Worm (Caenorhabditis elegans) whole organism, L4 larva: ENCODE data around the gene F28C1.1.

Experiments
- F44E2.7 ChIP-seq: fragments of 200-800 bp; sonication (Bioruptor generic); IDR thresholded peaks from 2 replicates; pipeline ENCODE4 v2.1.2; 2022; ENCODE audit warnings: missing genetic modification characterization, missing compliant biosample characterization
- F49E8.2 ChIP-seq: sonication (generic microtip); optimal IDR thresholded peaks from 2 replicates; lab custom pipeline; 2016; ENCODE audit warnings: missing compliant biosample characterization, mild to moderate bottlenecking, missing genetic modification characterization, borderline replicate concordance
- R02D3.7 ChIP-seq: fragments of 150-350 bp; sonication (generic microtip); optimal IDR thresholded peaks from 3 replicates; lab custom pipeline; 2014; ENCODE audit warnings: missing biosample characterization, missing genetic modification characterization
- Y105C5A.15 ChIP-seq: fragments of 200-800 bp; sonication (Bioruptor generic); IDR thresholded peaks from 2 replicates; pipeline ENCODE4 v1.3.6; 2022; ENCODE audit warnings: missing genetic modification characterization, missing compliant biosample characterization
- Y48G9A.11 ChIP-seq: fragments of 200-800 bp; sonication (Bioruptor generic); IDR thresholded peaks from 2 replicates; pipeline ENCODE4 v1.3.6; 2022; ENCODE audit warnings: missing genetic modification reagents, missing genetic modification characterization, missing compliant biosample characterization
- aha-1 ChIP-seq: fragments of 150-350 bp; peaks from one replicate; lab custom pipeline; 2014; ENCODE audit warnings: missing biosample characterization, missing genetic modification characterization
- aly-2 ChIP-seq: sonication (generic microtip); optimal IDR thresholded peaks from 2 replicates; lab custom pipeline; 2018; ENCODE audit warnings: missing biosample characterization, missing genetic modification characterization
- arid-1 ChIP-seq: fragments of 200-800 bp; sonication (Bioruptor generic); conservative IDR thresholded peaks from 2 replicates; pipeline ENCODE4 v1.3.6; 2022; ENCODE audit warnings: missing genetic modification reagents, missing genetic modification characterization, missing compliant biosample characterization
- attf-4 ChIP-seq: sonication (generic microtip); optimal IDR thresholded peaks from 3 replicates; lab custom pipeline; 2017; ENCODE audit warnings: missing biosample characterization, missing genetic modification characterization
- ceh-20 ChIP-seq: fragments of 200-800 bp; sonication (Bioruptor generic); IDR thresholded peaks from 2 replicates; pipeline ENCODE4 v1.3.6; 2022; ENCODE audit warnings: missing genetic modification reagents, missing genetic modification characterization, missing compliant biosample characterization
- ceh-28 ChIP-seq: fragments of 150-350 bp; optimal IDR thresholded peaks from 2 replicates; lab custom pipeline; 2014; ENCODE audit warnings: missing biosample characterization, missing genetic modification reagents, missing genetic modification characterization
- ceh-32 ChIP-seq: sonication (generic microtip); optimal IDR thresholded peaks from 2 replicates; lab custom pipeline; 2016; ENCODE audit warnings: mild to moderate bottlenecking, missing genetic modification characterization, missing compliant biosample characterization; ENCODE audit not compliant: poor library complexity
- ceh-44 ChIP-seq: fragments of 200-800 bp; sonication (Bioruptor generic); IDR thresholded peaks from 2 replicates; pipeline ENCODE4 v1.3.6; 2022; ENCODE audit warnings: missing genetic modification reagents, missing genetic modification characterization, missing compliant biosample characterization
- cey-2 ChIP-seq: sonication (generic microtip); optimal IDR thresholded peaks from 3 replicates; lab custom pipeline; 2017; ENCODE audit warnings: missing genetic modification characterization, mild to moderate bottlenecking, missing compliant biosample characterization, antibody characterized with exemption, borderline replicate concordance; ENCODE audit not compliant: insufficient read depth
- daf-12 ChIP-seq: fragments of 150-350 bp; optimal IDR thresholded peaks from 2 replicates; lab custom pipeline; 2014; ENCODE audit warnings: missing biosample characterization, missing genetic modification reagents, missing genetic modification characterization
- daf-16 ChIP-seq, 3 experiments: sonication (generic microtip); optimal IDR thresholded peaks; 2 replicates each; lab custom pipeline; 2016 to 2017; ENCODE audit warnings: missing genetic modification characterization in 3 of 3, missing genetic modification reagents in 3 of 3, mild to moderate bottlenecking in 2 of 3, missing compliant biosample characterization in 2 of 3, missing biosample characterization in 1 of 3, moderate library complexity in 1 of 3
- daf-19 ChIP-seq: fragments of 200-800 bp; sonication (Bioruptor generic); conservative IDR thresholded peaks from 2 replicates; pipeline ENCODE4 v1.3.6; 2022; ENCODE audit warnings: missing genetic modification characterization, missing compliant biosample characterization
- dmd-9 ChIP-seq: fragments of 200-800 bp; sonication (Bioruptor generic); IDR thresholded peaks from 2 replicates; pipeline ENCODE4 v1.3.6; 2022; ENCODE audit warnings: missing genetic modification reagents, missing genetic modification characterization, missing compliant biosample characterization
- dpl-1 ChIP-seq: fragments of 150-350 bp; optimal IDR thresholded peaks from 2 replicates; lab custom pipeline; 2014; ENCODE audit warnings: missing biosample characterization, missing genetic modification reagents, missing genetic modification characterization
- dve-1 ChIP-seq: sonication (generic microtip); optimal IDR thresholded peaks from 2 replicates; lab custom pipeline; 2017; ENCODE audit warnings: antibody characterized with exemption, mild to moderate bottlenecking, missing genetic modification characterization, missing compliant biosample characterization; ENCODE audit not compliant: insufficient read depth
- gei-8 ChIP-seq: fragments of 200-800 bp; sonication (Bioruptor generic); optimal IDR thresholded peaks from 2 replicates; lab custom pipeline; 2018; ENCODE audit warnings: mild to moderate bottlenecking, missing genetic modification characterization, missing compliant biosample characterization
- hlh-30 ChIP-seq: sonication (generic microtip); optimal IDR thresholded peaks from 2 replicates; lab custom pipeline; 2017; ENCODE audit warnings: antibody characterized with exemption, mild to moderate bottlenecking, missing genetic modification characterization, missing compliant biosample characterization; ENCODE audit not compliant: insufficient read depth
- jun-1 ChIP-seq: fragments of 150-350 bp; optimal IDR thresholded peaks from 2 replicates; lab custom pipeline; 2014; ENCODE audit warnings: missing biosample characterization, missing genetic modification reagents, missing genetic modification characterization
- lim-7 ChIP-seq: fragments of 200-800 bp; sonication (Bioruptor generic); IDR thresholded peaks from 2 replicates; pipeline ENCODE4 v1.3.6; 2022; ENCODE audit warnings: missing genetic modification characterization, missing compliant biosample characterization
- lin-1 ChIP-seq: fragments of 200-800 bp; sonication (Bioruptor generic); IDR thresholded peaks from 2 replicates; pipeline ENCODE4 v1.3.6; 2022; ENCODE audit warnings: missing genetic modification reagents, missing genetic modification characterization, missing compliant biosample characterization
- lin-13 ChIP-seq: fragments of 150-350 bp; optimal IDR thresholded peaks from 2 replicates; lab custom pipeline; 2014; ENCODE audit warnings: missing biosample characterization, missing genetic modification reagents, missing genetic modification characterization
- lin-15B ChIP-seq: fragments of 150-350 bp; sonication (generic microtip); optimal IDR thresholded peaks from 3 replicates; lab custom pipeline; 2014; ENCODE audit warnings: missing biosample characterization, missing genetic modification characterization
- lin-29 ChIP-seq: fragments of 200-800 bp; sonication (Bioruptor generic); IDR thresholded peaks from 2 replicates; pipeline ENCODE4 v1.3.6; 2022; ENCODE audit warnings: missing genetic modification reagents, missing genetic modification characterization, missing compliant biosample characterization
- lin-38 ChIP-seq: fragments of 200-800 bp; sonication (Bioruptor generic); IDR thresholded peaks from 2 replicates; pipeline ENCODE4 v1.3.6; 2022; ENCODE audit warnings: missing genetic modification reagents, missing genetic modification characterization, missing compliant biosample characterization
- lin-39 ChIP-seq: fragments of 150-350 bp; optimal IDR thresholded peaks from 2 replicates; lab custom pipeline; 2014; ENCODE audit warnings: missing biosample characterization, missing genetic modification reagents, missing genetic modification characterization
- lir-3 ChIP-seq: sonication (generic microtip); optimal IDR thresholded peaks from 2 replicates; lab custom pipeline; 2016; ENCODE audit warnings: mild to moderate bottlenecking, missing genetic modification characterization, missing compliant biosample characterization
- lsy-2 ChIP-seq, 2 experiments: fragments of 150-350 bp in 1 of 2; sonication (generic microtip) in 1 of 2; optimal IDR thresholded peaks; 2 replicates each; lab custom pipeline; 2014 to 2017; ENCODE audit warnings: missing biosample characterization in 2 of 2, missing genetic modification characterization in 2 of 2
- mdl-1 ChIP-seq, 2 experiments: fragments of 150-350 bp in 1 of 2; sonication (generic microtip) in 1 of 2; optimal IDR thresholded peaks; 2 replicates each; lab custom pipeline; 2014 to 2017; ENCODE audit warnings: missing biosample characterization in 2 of 2, missing genetic modification characterization in 2 of 2
- mep-1 ChIP-seq: fragments of 150-350 bp; sonication (generic microtip); optimal IDR thresholded peaks from 3 replicates; lab custom pipeline; 2014; ENCODE audit warnings: missing biosample characterization, missing genetic modification characterization
- mes-2 ChIP-seq: sonication (generic microtip); optimal IDR thresholded peaks from 2 replicates; lab custom pipeline; 2016; ENCODE audit warnings: missing genotype, mild to moderate bottlenecking, missing genetic modification characterization, missing compliant biosample characterization; ENCODE audit not compliant: poor library complexity, severe bottlenecking
- nhr-11 ChIP-seq: fragments of 150-350 bp; optimal IDR thresholded peaks from 2 replicates; lab custom pipeline; 2014; ENCODE audit warnings: missing biosample characterization, missing genetic modification characterization
- nhr-111 ChIP-seq: fragments of 200-800 bp; sonication (Bioruptor generic); optimal IDR thresholded peaks from 2 replicates; lab custom pipeline; 2018; ENCODE audit warnings: mild to moderate bottlenecking, missing genetic modification characterization, missing compliant biosample characterization
- nhr-25 ChIP-seq: sonication (generic microtip); optimal IDR thresholded peaks from 2 replicates; lab custom pipeline; 2017; ENCODE audit warnings: missing genetic modification characterization, mild to moderate bottlenecking, missing compliant biosample characterization, antibody characterized with exemption, moderate library complexity, borderline replicate concordance; ENCODE audit not compliant: insufficient read depth
- nhr-41 ChIP-seq: fragments of 200-800 bp; sonication (Bioruptor generic); IDR thresholded peaks from 2 replicates; pipeline ENCODE4 v1.3.6; 2022; ENCODE audit warnings: missing genetic modification reagents, missing genetic modification characterization, missing compliant biosample characterization
- nhr-6 ChIP-seq: fragments of 150-350 bp; optimal IDR thresholded peaks from 2 replicates; lab custom pipeline; 2014; ENCODE audit warnings: missing biosample characterization, missing genetic modification characterization
- nhr-76 ChIP-seq: fragments of 150-350 bp; optimal IDR thresholded peaks from 2 replicates; lab custom pipeline; 2014; ENCODE audit warnings: missing biosample characterization, missing genetic modification characterization
- nhr-77 ChIP-seq: fragments of 150-350 bp; optimal IDR thresholded peaks from 2 replicates; lab custom pipeline; 2014; ENCODE audit warnings: missing biosample characterization, missing genetic modification characterization
- skn-1 ChIP-seq: fragments of 150-350 bp; optimal IDR thresholded peaks from 2 replicates; lab custom pipeline; 2014; ENCODE audit warnings: missing biosample characterization, missing genetic modification characterization
- snpc-1.2 ChIP-seq: fragments of 200-800 bp; sonication (Bioruptor generic); IDR thresholded peaks from 2 replicates; pipeline ENCODE4 v1.3.6; 2022; ENCODE audit warnings: missing genetic modification reagents, missing genetic modification characterization, missing compliant biosample characterization
- snpc-4 ChIP-seq: fragments of 150-350 bp; optimal IDR thresholded peaks from 2 replicates; lab custom pipeline; 2014; ENCODE audit warnings: missing biosample characterization, missing genetic modification characterization
- spr-1 ChIP-seq: sonication (generic microtip); optimal IDR thresholded peaks from 2 replicates; lab custom pipeline; 2016; ENCODE audit warnings: mild to moderate bottlenecking, missing genetic modification characterization, missing compliant biosample characterization
- unc-130 ChIP-seq: sonication (generic microtip); optimal IDR thresholded peaks from 2 replicates; lab custom pipeline; 2016; ENCODE audit warnings: missing genetic modification reagents, missing genetic modification characterization, missing compliant biosample characterization
- vab-7 ChIP-seq: fragments of 200-800 bp; sonication (Bioruptor generic); IDR thresholded peaks from 2 replicates; pipeline ENCODE4 v1.3.6; 2022; ENCODE audit warnings: missing genetic modification reagents, missing genetic modification characterization, missing compliant biosample characterization
- zip-2 ChIP-seq: fragments of 150-350 bp; optimal IDR thresholded peaks from 2 replicates; lab custom pipeline; 2014; ENCODE audit warnings: missing biosample characterization, missing genetic modification characterization
- ztf-7 ChIP-seq: fragments of 150-350 bp; optimal IDR thresholded peaks from 2 replicates; lab custom pipeline; 2014; ENCODE audit warnings: missing biosample characterization, missing genetic modification characterization

F28C1.1 gene

ce11 chrV:12460583-12460982, 10.0 kb downstream of the F28C1.1 start (continued):
- TF ChIP-seq nhr-41 (GFP tag; lab: Robert Waterston, UW) (no peak), mep-1 (tag; lab: Kevin White, UChicago) (peak; percentile 25), spr-1 (tag; lab: Kevin White, UChicago) (no peak), daf-19 (GFP tag; lab: Robert Waterston, UW) (no peak), cey-2 (tag; lab: Kevin White, UChicago) (no peak), daf-16 (GFP tag; optimal IDR thresholded peaks at IDR 0.05; lab: Kevin White, UChicago) (peak in 1 of 2 experiments; percentile 59), daf-16 (tag; optimal IDR thresholded peaks at IDR 0.05; lab: Kevin White, UChicago) (no peak), lin-1 (no peak), jun-1 (no peak), ceh-32 (tag; lab: Kevin White, UChicago) (no peak), nhr-76 (tag; lab: Kevin White, UChicago) (no peak), ceh-44 (GFP tag; lab: Robert Waterston, UW) (no peak), nhr-77 (no peak), daf-12 (no peak), arid-1 (GFP tag; lab: Robert Waterston, UW) (no peak), vab-7 (GFP tag; lab: Robert Waterston, UW) (no peak), zip-2 (tag; lab: Kevin White, UChicago) (no peak), snpc-4 (no peak), R02D3.7 (no peak), aly-2 (tag; lab: Kevin White, UChicago) (no peak), lin-13 (no peak), dpl-1 (GFP tag; lab: Kevin White, UChicago) (no peak), gei-8 (GFP tag; lab: Kevin White, UChicago) (no peak), ceh-28 (tag; lab: Kevin White, UChicago) (no peak), ceh-20 (GFP tag; lab: Robert Waterston, UW) (no peak), lsy-2 (tag; optimal IDR thresholded peaks at IDR 0.05; lab: Kevin White, UChicago) (peak in 1 of 2 experiments; percentile 36), F49E8.2 (tag; lab: Kevin White, UChicago) (no peak), lir-3 (no peak), nhr-25 (tag; lab: Kevin White, UChicago) (no peak), lin-29 (GFP tag; lab: Robert Waterston, UW) (no peak), lim-7 (GFP tag; lab: Robert Waterston, UW) (no peak), Y105C5A.15 (GFP tag; lab: Robert Waterston, UW) (no peak), aha-1 (peak; percentile 68), lin-15B (tag; lab: Kevin White, UChicago) (no peak), mdl-1 (tag; optimal IDR thresholded peaks at IDR 0.05; lab: Kevin White, UChicago) (peak in 1 of 2 experiments; percentile 32), ztf-7 (no peak)

ce11 chrV:12462908-12463307, 12.3 kb downstream of the F28C1.1 start, which contains the start of gene egl-10:
TSS of gene egl-10 (minus strand) at chrV:12463008.
- TF ChIP-seq attf-4 (no peak), snpc-1.2 (GFP tag; lab: Robert Waterston, UW) (no peak), ceh-32 (tag; lab: Kevin White, UChicago) (no peak), ztf-7 (no peak), hlh-30 (peak; percentile 11), nhr-11 (tag; lab: Kevin White, UChicago) (no peak), nhr-111 (GFP tag; lab: Kevin White, UChicago) (no peak), lin-15B (tag; lab: Kevin White, UChicago) (no peak), skn-1 (tag; lab: Kevin White, UChicago) (no peak), unc-130 (GFP tag; lab: Kevin White, UChicago) (no peak), aly-2 (tag; lab: Kevin White, UChicago) (no peak), lin-13 (no peak), lin-39 (tag; lab: Kevin White, UChicago) (no peak), dve-1 (tag; lab: Kevin White, UChicago) (peak; percentile 19), dmd-9 (GFP tag; lab: Robert Waterston, UW) (no peak), lin-38 (GFP tag; lab: Robert Waterston, UW) (no peak), nhr-6 (tag; lab: Kevin White, UChicago) (peak; percentile 11), nhr-25 (tag; lab: Kevin White, UChicago) (no peak), Y48G9A.11 (no peak), F44E2.7 (GFP tag; lab: Robert Waterston, UW) (no peak), Y105C5A.15 (GFP tag; lab: Robert Waterston, UW) (no peak), mes-2 (tag; lab: Kevin White, UChicago) (peak; percentile 50), arid-1 (GFP tag; lab: Robert Waterston, UW) (no peak)
